Worm (Caenorhabditis elegans): ENCODE data around the gene C44B11.6.

- TF ChIP-seq aly-2 (tag; optimal IDR thresholded peaks at IDR 0.05) (no peak), ama-1 (optimal IDR thresholded peaks at IDR 0.05) (no peak), nhr-12 (tag; optimal IDR thresholded peaks at IDR 0.05) (no peak), jun-1 (tag; optimal IDR thresholded peaks at IDR 0.05) (no peak), pqm-1 (tag; optimal IDR thresholded peaks at IDR 0.05) (no peak), mep-1 (tag; optimal IDR thresholded peaks at IDR 0.05) (no peak), unc-62 (GFP tag; optimal IDR thresholded peaks at IDR 0.05) (no peak), nhr-237 (tag; optimal IDR thresholded peaks at IDR 0.05) (no peak), isw-1 (GFP tag; IDR thresholded peaks at IDR 0.05) (no peak), egl-27 (tag; optimal IDR thresholded peaks at IDR 0.05) (no peak), zag-1 (tag; optimal IDR thresholded peaks at IDR 0.05) (no peak), sptf-1 (tag; optimal IDR thresholded peaks at IDR 0.05) (no peak)
These were observed 14.9 kb upstream of the C44B11.6 start for ce11 chrIII:3138087-3138486.

All from whole organism, L1 larva.